In the genomic region with DNA sequence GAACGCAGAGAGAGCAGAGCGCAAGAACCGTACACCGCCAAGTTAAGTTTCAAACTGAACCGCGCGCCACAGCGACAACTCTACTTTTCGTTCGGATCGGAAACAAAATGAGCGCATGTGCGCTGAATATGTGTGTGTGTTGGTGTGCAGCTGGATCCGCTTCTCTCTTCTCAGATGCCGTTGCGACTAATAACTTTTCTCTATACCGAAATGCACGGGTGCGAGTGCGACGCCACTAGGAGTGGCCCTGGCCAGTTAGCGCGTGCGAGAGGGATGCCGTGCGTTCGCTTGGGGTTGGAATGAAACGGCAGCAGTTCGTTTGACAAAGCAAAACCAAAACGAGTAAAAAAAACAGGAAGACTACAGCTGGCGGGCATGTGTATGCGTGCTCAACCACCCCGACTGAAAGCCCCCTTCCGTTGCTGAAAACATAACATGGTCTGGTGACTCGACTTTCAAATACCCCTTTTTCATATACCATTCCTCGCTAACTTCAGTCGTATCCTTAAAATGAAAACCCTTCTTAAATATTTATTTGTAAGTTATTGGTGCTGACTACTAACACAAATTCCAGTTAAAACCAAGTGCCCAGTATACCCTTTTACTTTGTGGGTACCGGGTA, we compare ENCODE assay signal across 6 fruit fly cellular contexts.
A peak's percentile ranks its signal among the peaks of the same experiment; 100 is the strongest.
TF ChIP-seq lines count a peak whose summit lies in the region.

No protein-coding gene starts in this region.

- peak; percentile 79 for TF ChIP-seq CTCF in whole organism, embryonic (GFP tag; optimal IDR thresholded peaks at IDR 0.05; lab: Kevin White, UChicago)

TF ChIP-seq in whole organism, 6 proteins besides CTCF, POLR2A, EP300 and RAD21:
- no peak for TF ChIP-seq Dll (optimal IDR thresholded peaks at IDR 0.05; lab: Kevin White, UChicago)
- TF ChIP-seq pan (optimal IDR thresholded peaks at IDR 0.05; lab: Kevin White, UChicago): peak; percentile 98
- peak in 1 of 2 experiments; percentile 39 for TF ChIP-seq EcR (GFP tag; optimal IDR thresholded peaks at IDR 0.05; lab: Kevin White, UChicago)
- no peak for TF ChIP-seq psq (optimal IDR thresholded peaks at IDR 0.05; lab: Kevin White, UChicago)
- TF ChIP-seq CG8478 (optimal IDR thresholded peaks at IDR 0.05; lab: Kevin White, UChicago): peak; percentile 82
- no peak for TF ChIP-seq usp (GFP tag; optimal IDR thresholded peaks at IDR 0.05; lab: Kevin White, UChicago)

TF ChIP-seq in whole organism, adult, 20 proteins besides CTCF, POLR2A, EP300 and RAD21 (continues in another document):
- TF ChIP-seq bab1 (GFP tag; optimal IDR thresholded peaks at IDR 0.05; lab: Kevin White, UChicago) (peak; percentile 97), Crg-1 (GFP tag; optimal IDR thresholded peaks at IDR 0.05; lab: Kevin White, UChicago) (peak; percentile 93), CG14711 (tag; optimal IDR thresholded peaks at IDR 0.05; lab: Kevin White, UChicago) (peak; percentile 99), pad (GFP tag; optimal IDR thresholded peaks at IDR 0.05; lab: Kevin White, UChicago) (peak; percentile 96), CG12768 (GFP tag; optimal IDR thresholded peaks at IDR 0.05; lab: Kevin White, UChicago) (peak; percentile 97), CG5204 (GFP tag; optimal IDR thresholded peaks at IDR 0.05; lab: Kevin White, UChicago) (peak; percentile 75), Mnt (GFP tag; optimal IDR thresholded peaks at IDR 0.05; lab: Kevin White, UChicago) (peak; percentile 66), ovo (GFP tag; optimal IDR thresholded peaks at IDR 0.05; lab: Kevin White, UChicago) (peak; percentile 78), CG7101 (tag; optimal IDR thresholded peaks at IDR 0.05; lab: Kevin White, UChicago) (peak; percentile 99), CG7045 (GFP tag; optimal IDR thresholded peaks at IDR 0.05; lab: Kevin White, UChicago) (peak; percentile 80), cnc (optimal IDR thresholded peaks at IDR 0.05; lab: Kevin White, UChicago) (no peak), Clk (GFP tag; optimal IDR thresholded peaks at IDR 0.05; lab: Kevin White, UChicago) (peak; percentile 55), CG33017 (tag; optimal IDR thresholded peaks at IDR 0.05; lab: Kevin White, UChicago) (peak; percentile 97), CG11617 (GFP tag; optimal IDR thresholded peaks at IDR 0.05; lab: Kevin White, UChicago) (peak; percentile 91), Hr96 (GFP tag; optimal IDR thresholded peaks at IDR 0.05; lab: Kevin White, UChicago) (peak; percentile 94)

TF ChIP-seq in whole organism, embryonic, 481 proteins besides CTCF, POLR2A, EP300 and RAD21 (continues in another document):
- TF ChIP-seq CG10979 (tag; optimal IDR thresholded peaks at IDR 0.05; lab: Kevin White, UChicago) (peak; percentile 100), CG10274 (GFP tag; optimal IDR thresholded peaks at IDR 0.05; lab: Kevin White, UChicago) (peak; percentile 98), ewg (GFP tag; optimal IDR thresholded peaks at IDR 0.05; lab: Kevin White, UChicago) (peak; percentile 99), pum (GFP tag; optimal IDR thresholded peaks at IDR 0.05; lab: Kevin White, UChicago) (peak; percentile 100), psq (GFP tag; optimal IDR thresholded peaks at IDR 0.05; lab: Kevin White, UChicago) (peak; percentile 98), Dip3 (GFP tag; optimal IDR thresholded peaks at IDR 0.05; lab: Kevin White, UChicago) (peak; percentile 100), grn (GFP tag; optimal IDR thresholded peaks at IDR 0.05; lab: Kevin White, UChicago) (peak; percentile 96), dm (GFP tag; optimal IDR thresholded peaks at IDR 0.05; lab: Kevin White, UChicago) (peak; percentile 100), CG3065 (GFP tag; optimal IDR thresholded peaks at IDR 0.05; lab: Kevin White, UChicago) (peak; percentile 100), CG6813 (GFP tag; optimal IDR thresholded peaks at IDR 0.05; lab: Kevin White, UChicago) (peak; percentile 100), lov (optimal IDR thresholded peaks at IDR 0.05; lab: Kevin White, UChicago) (no peak), lov (GFP tag; IDR thresholded peaks at IDR 0.05; lab: Robert Waterston, UW) (peak; percentile 100), ssp (GFP tag; IDR thresholded peaks at IDR 0.05; lab: Robert Waterston, UW) (peak; percentile 97), D (optimal IDR thresholded peaks at IDR 0.05; lab: Kevin White, UChicago) (no peak), D (GFP tag; optimal IDR thresholded peaks at IDR 0.05; lab: Kevin White, UChicago) (peak; percentile 100), gce (GFP tag; IDR thresholded peaks at IDR 0.05; lab: Robert Waterston, UW) (peak; percentile 100)

TF ChIP-seq in whole organism, prepupa, 60 proteins besides CTCF, POLR2A, EP300 and RAD21 (continues in another document):
- TF ChIP-seq CG15336 (GFP tag; IDR thresholded peaks at IDR 0.05; lab: Robert Waterston, UW) (peak; percentile 100), svp (GFP tag; lab: Kevin White, UChicago) (peak; percentile 100), acj6 (GFP tag; optimal IDR thresholded peaks at IDR 0.05; lab: Kevin White, UChicago) (peak; percentile 100), CG8319 (GFP tag; optimal IDR thresholded peaks at IDR 0.05; lab: Kevin White, UChicago) (peak; percentile 99), CG11294 (GFP tag; IDR thresholded peaks at IDR 0.05; lab: Robert Waterston, UW) (peak; percentile 100), CG3032 (tag; optimal IDR thresholded peaks at IDR 0.05; lab: Kevin White, UChicago) (peak; percentile 100), Blimp-1 (GFP tag; optimal IDR thresholded peaks at IDR 0.05; lab: Kevin White, UChicago) (peak; percentile 96), CG6792 (GFP tag; optimal IDR thresholded peaks at IDR 0.05; lab: Kevin White, UChicago) (peak; percentile 100), Met (GFP tag; optimal IDR thresholded peaks at IDR 0.05; lab: Kevin White, UChicago) (peak; percentile 100), CG7368 (GFP tag; optimal IDR thresholded peaks at IDR 0.05; lab: Kevin White, UChicago) (peak; percentile 99), fd85E (GFP tag; optimal IDR thresholded peaks at IDR 0.05; lab: Kevin White, UChicago) (peak; percentile 98), CG11902 (GFP tag; optimal IDR thresholded peaks at IDR 0.05; lab: Kevin White, UChicago) (peak; percentile 100), net (GFP tag; optimal IDR thresholded peaks at IDR 0.05; lab: Kevin White, UChicago) (peak; percentile 99), Hr38 (GFP tag; optimal IDR thresholded peaks at IDR 0.05; lab: Kevin White, UChicago) (peak; percentile 95), Eip93F (GFP tag; optimal IDR thresholded peaks at IDR 0.05; lab: Kevin White, UChicago) (peak; percentile 100), Eip75B (GFP tag; optimal IDR thresholded peaks at IDR 0.05; lab: Kevin White, UChicago) (peak; percentile 99), CG4318 (GFP tag; optimal IDR thresholded peaks at IDR 0.05; lab: Kevin White, UChicago) (peak; percentile 99)

TF ChIP-seq in whole organism, pupa, 21 proteins besides CTCF, POLR2A, EP300 and RAD21 (continues in another document):
- TF ChIP-seq CG8159 (tag; optimal IDR thresholded peaks at IDR 0.05; lab: Kevin White, UChicago) (peak; percentile 99), rn (GFP tag; IDR thresholded peaks at IDR 0.05; lab: Robert Waterston, UW) (peak; percentile 99), Pif1B (GFP tag; optimal IDR thresholded peaks at IDR 0.05; lab: Kevin White, UChicago) (peak; percentile 99), gl (tag; optimal IDR thresholded peaks at IDR 0.05; lab: Kevin White, UChicago) (peak; percentile 98), CG13204 (GFP tag; optimal IDR thresholded peaks at IDR 0.05; lab: Kevin White, UChicago) (peak; percentile 98), CG10348 (GFP tag; IDR thresholded peaks at IDR 0.05; lab: Robert Waterston, UW) (peak; percentile 99), CG9948 (tag; optimal IDR thresholded peaks at IDR 0.05; lab: Kevin White, UChicago) (peak; percentile 100), Pif1A (GFP tag; optimal IDR thresholded peaks at IDR 0.05; lab: Kevin White, UChicago) (peak; percentile 100), CG4496 (GFP tag; IDR thresholded peaks at IDR 0.05; lab: Robert Waterston, UW) (peak; percentile 100), EcR (GFP tag; optimal IDR thresholded peaks at IDR 0.05; lab: Kevin White, UChicago) (peak; percentile 68), fd96Ca (GFP tag; IDR thresholded peaks at IDR 0.05; lab: Robert Waterston, UW) (peak; percentile 100), CG8301 (tag; optimal IDR thresholded peaks at IDR 0.05; lab: Kevin White, UChicago) (peak; percentile 100), CG32121 (GFP tag; IDR thresholded peaks at IDR 0.05; lab: Robert Waterston, UW) (peak; percentile 100), Ets98B (GFP tag; IDR thresholded peaks at IDR 0.05; lab: Robert Waterston, UW) (peak; percentile 100), CG34367 (tag; optimal IDR thresholded peaks at IDR 0.05; lab: Kevin White, UChicago) (peak; percentile 100), CG14655 (GFP tag; optimal IDR thresholded peaks at IDR 0.05; lab: Kevin White, UChicago) (peak; percentile 100), CG17806 (tag; optimal IDR thresholded peaks at IDR 0.05; lab: Kevin White, UChicago) (peak; percentile 100), Snoo (tag; optimal IDR thresholded peaks at IDR 0.05; lab: Kevin White, UChicago) (peak; percentile 99)

TF ChIP-seq in whole organism, wandering third instar larva, 38 proteins besides CTCF, POLR2A, EP300 and RAD21 (continues in another document):
- TF ChIP-seq Rel (GFP tag; optimal IDR thresholded peaks at IDR 0.05; lab: Kevin White, UChicago) (peak; percentile 99), Rel (tag; optimal IDR thresholded peaks at IDR 0.05; lab: Kevin White, UChicago) (peak; percentile 98), Dif (GFP tag; optimal IDR thresholded peaks at IDR 0.05; lab: Kevin White, UChicago; ENCODE audit: partially characterized antibody) (peak; percentile 71), Sp1 (GFP tag; optimal IDR thresholded peaks at IDR 0.05; lab: Kevin White, UChicago) (peak; percentile 100), Abd-B (GFP tag; optimal IDR thresholded peaks at IDR 0.05; lab: Kevin White, UChicago) (no peak), CG32264 (GFP tag; optimal IDR thresholded peaks at IDR 0.05; lab: Kevin White, UChicago) (peak; percentile 100), pan (optimal IDR thresholded peaks at IDR 0.05; lab: Kevin White, UChicago) (peak; percentile 91), Mio (GFP tag; optimal IDR thresholded peaks at IDR 0.05; lab: Kevin White, UChicago) (peak; percentile 96), brk (GFP tag; optimal IDR thresholded peaks at IDR 0.05; lab: Kevin White, UChicago) (peak; percentile 98), dmrt93B (GFP tag; optimal IDR thresholded peaks at IDR 0.05; lab: Kevin White, UChicago) (peak; percentile 100), OdsH (GFP tag; optimal IDR thresholded peaks at IDR 0.05; lab: Kevin White, UChicago) (peak; percentile 100), h (GFP tag; optimal IDR thresholded peaks at IDR 0.05; lab: Kevin White, UChicago) (peak; percentile 100), dl (GFP tag; optimal IDR thresholded peaks at IDR 0.05; lab: Kevin White, UChicago; ENCODE audit: insufficient read depth in 1 of 2, partially characterized antibody in 2 of 2) (peak in 1 of 2 experiments; percentile 10), dsf (GFP tag; optimal IDR thresholded peaks at IDR 0.05; lab: Kevin White, UChicago; ENCODE audit: borderline replicate concordance) (peak; percentile 98), jim (GFP tag; optimal IDR thresholded peaks at IDR 0.05; lab: Kevin White, UChicago) (peak; percentile 99), woc (GFP tag; optimal IDR thresholded peaks at IDR 0.05; lab: Kevin White, UChicago) (peak; percentile 100), Hnf4 (GFP tag; optimal IDR thresholded peaks at IDR 0.05; lab: Kevin White, UChicago) (peak; percentile 100), Jra (GFP tag; optimal IDR thresholded peaks at IDR 0.05; lab: Kevin White, UChicago) (peak; percentile 99)
